Worm (Caenorhabditis elegans): ENCODE results near the gene crh-2.

- TF ChIP-seq ztf-11 (tag; optimal IDR thresholded peaks at IDR 0.05), result no peak
- no peak for TF ChIP-seq snpc-4 (tag; optimal IDR thresholded peaks at IDR 0.05)
- TF ChIP-seq nhr-12 (tag; optimal IDR thresholded peaks at IDR 0.05), result no peak
- no peak for TF ChIP-seq unc-62 (GFP tag; optimal IDR thresholded peaks at IDR 0.05)
- TF ChIP-seq elt-1 (tag; optimal IDR thresholded peaks at IDR 0.05; ENCODE audit: borderline replicate concordance, insufficient read depth), result no peak
- TF ChIP-seq zip-8 (tag; optimal IDR thresholded peaks at IDR 0.05), result no peak
- no peak for TF ChIP-seq bed-3 (GFP tag; optimal IDR thresholded peaks at IDR 0.05)
- TF ChIP-seq ceh-43 (GFP tag; optimal IDR thresholded peaks at IDR 0.05), result no peak
- no peak for TF ChIP-seq nhr-28 (tag; optimal IDR thresholded peaks at IDR 0.05)
- no peak for TF ChIP-seq unc-120 (tag; optimal IDR thresholded peaks at IDR 0.05; ENCODE audit: poor library complexity, severe bottlenecking)
- no peak for TF ChIP-seq lin-13 (tag; optimal IDR thresholded peaks at IDR 0.05)
Measured at ce11 chrII:5156983-5157382, 30.4 kb downstream of the crh-2 start, which contains the start of gene msp-45.
